Fruit fly (Drosophila melanogaster): ENCODE measurements around the gene CG14442.
A peak's percentile ranks its signal among the peaks of the same experiment; 100 is the strongest.

CG14442 gene

DNA sequence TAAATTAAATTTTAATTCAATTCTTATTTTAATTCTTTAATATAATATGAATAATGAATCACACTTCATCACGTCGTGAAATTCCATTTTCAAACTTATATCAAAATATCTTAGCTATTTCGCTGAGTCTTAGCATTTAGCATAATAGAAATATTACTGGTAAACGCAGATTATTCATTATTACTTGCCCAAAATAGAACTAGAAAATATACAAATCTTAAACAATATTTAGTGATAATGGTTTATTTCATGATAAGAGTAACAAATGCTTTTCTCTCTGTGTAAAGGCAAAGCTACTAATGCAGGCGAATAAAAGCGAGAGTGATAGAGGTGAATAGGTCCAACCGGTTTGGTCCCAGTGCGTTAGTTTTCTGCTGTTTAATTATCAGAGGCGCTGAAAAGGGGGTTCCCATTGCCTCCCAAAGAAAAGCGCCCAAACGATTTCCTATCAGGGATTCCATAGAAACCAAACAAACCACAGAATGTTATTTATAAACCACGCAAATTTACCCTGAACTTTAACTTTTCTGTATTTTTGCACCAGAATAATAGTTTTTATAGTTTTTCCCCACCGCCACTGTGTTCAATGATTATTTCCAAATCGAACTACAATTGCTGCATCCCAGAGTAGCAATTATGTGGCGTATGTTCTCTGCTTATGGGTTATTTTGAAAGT, 31.8 kb downstream of the CG14442 start:
- TF ChIP-seq noc (tag; optimal IDR thresholded peaks at IDR 0.05) = no peak

DNA sequence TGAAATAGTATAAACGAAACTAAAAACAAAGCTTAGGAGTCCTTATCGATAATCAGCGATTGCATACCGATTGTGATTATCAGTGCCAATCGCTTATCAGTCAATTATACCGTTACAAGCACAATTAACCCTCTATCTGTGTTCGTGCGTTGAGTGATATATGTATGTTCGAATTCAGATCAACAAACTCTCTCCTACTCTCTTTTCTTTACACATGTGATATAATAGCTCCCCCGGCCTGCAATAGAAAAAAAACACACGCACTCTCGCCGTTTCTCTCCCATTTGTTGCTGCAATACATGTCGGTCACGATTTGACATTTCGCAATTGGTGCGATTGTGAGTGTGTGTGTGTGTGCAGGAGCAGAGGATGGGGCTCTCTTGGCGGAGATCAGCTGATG, 32.4 kb downstream of the CG14442 start:
- no peak for TF ChIP-seq noc (tag; optimal IDR thresholded peaks at IDR 0.05)

DNA sequence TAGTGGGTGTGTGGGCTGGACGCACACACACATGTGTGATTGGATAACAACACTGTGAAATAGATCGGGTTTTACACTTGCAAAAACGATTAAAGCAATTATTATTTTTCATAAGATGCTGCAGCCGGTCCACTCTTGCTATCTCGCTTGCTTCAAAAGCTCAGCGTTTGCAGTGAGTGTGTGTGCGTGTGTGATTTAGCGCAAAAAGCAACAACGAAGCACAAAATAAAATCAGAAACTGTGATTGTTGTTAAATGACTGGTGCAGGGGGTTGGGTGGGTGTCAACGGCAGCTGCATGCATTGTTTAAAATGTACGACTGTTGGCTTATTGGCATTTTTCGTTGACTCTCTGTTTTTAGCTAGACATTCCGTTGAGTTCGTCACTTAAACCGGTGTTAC, 32.9 kb downstream of the CG14442 start:
- no peak for TF ChIP-seq noc (tag; optimal IDR thresholded peaks at IDR 0.05)

DNA sequence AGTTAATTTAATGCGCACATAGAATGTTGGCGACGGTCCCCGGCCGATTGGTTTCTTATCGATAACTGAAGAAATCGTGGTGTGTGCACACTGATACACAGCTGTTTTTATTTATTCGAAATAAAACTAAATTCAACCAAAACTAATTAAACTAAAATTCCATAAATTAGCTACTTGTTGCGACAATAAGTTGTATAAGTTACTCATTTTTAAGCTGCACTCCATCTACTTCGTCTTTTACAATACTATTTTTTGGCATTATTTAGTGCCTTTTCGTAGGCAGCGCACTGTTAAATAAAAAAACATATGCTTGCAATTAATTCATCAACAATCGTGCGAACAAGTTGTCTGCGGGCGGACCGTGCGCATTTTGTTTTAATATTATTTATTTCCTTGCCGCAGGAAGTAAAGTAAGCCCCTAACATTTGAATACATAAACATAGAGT, 33.4 kb downstream of the CG14442 start, which contains the start of the genes CG3224 and Ctr1A:
Gene CG3224, minus strand, starts transcription at position 71 of the 446 bp plus-strand sequence.
Gene Ctr1A, plus strand, starts transcription at position 256 of the 446 bp plus-strand sequence.
- peak; percentile 14 for TF ChIP-seq noc (tag; optimal IDR thresholded peaks at IDR 0.05)

DNA sequence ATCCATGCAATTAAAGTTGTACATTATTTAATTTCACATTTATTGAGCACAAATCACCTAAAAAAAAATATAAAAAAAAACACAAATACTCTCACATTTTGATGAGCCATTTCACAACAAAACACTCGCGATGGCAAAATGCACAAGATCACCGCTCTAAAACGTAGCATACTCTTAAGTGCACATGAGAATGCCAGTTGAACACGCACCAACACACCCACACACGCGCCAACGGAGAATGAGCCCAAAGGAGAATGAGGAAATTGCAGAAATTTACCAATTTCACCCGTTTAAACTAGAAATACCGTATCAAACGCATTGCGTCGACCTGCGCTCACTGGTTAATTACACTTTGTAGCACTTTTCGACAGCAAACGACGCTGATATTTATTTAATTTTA, 34.9 kb downstream of the CG14442 start:
- TF ChIP-seq noc (tag; optimal IDR thresholded peaks at IDR 0.05) = no peak

DNA sequence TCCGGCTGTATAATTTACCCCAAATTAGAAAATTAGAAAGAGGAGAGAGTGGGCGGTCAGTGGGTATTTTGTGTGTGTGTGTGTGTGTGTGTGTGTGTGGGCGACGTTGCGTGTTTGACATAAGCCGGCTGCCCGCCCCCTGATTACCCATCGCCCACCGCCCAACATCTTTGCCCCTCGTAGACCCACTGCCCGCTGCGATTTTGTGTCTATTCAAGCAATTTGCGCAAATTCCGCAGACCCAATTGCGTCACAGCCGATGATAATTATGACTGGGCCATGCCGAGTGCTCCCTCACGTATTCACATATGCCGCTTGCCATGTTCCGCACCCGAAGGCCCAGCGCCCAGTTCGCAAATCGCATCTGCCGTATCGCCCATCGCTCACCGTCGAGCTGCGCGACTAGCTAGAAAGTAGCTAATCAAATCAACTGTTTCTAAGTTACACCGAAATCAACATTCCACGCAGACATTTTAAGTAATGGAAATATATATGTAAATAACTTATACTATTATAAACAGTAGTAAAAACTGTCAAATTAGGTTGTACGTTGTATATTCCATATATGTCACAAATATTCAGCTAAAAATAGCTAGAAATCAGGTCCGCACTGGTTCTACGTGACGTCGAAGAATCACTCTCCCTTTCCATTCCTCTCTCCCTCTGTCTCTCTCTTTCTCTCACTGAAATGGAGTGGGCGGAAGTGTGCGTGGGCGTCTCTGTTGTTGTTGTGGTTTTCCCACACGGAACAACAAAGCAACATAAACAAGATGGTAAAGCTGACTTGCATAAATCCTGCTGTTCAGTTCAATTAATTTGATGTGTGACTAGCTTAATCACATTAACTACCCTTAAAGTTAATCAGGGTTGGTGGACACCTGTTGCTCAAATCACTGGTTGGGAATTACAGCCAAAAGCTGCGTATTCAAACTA, 37.9 kb downstream of the CG14442 start:
- TF ChIP-seq noc (tag; optimal IDR thresholded peaks at IDR 0.05) = peak; percentile 74

DNA sequence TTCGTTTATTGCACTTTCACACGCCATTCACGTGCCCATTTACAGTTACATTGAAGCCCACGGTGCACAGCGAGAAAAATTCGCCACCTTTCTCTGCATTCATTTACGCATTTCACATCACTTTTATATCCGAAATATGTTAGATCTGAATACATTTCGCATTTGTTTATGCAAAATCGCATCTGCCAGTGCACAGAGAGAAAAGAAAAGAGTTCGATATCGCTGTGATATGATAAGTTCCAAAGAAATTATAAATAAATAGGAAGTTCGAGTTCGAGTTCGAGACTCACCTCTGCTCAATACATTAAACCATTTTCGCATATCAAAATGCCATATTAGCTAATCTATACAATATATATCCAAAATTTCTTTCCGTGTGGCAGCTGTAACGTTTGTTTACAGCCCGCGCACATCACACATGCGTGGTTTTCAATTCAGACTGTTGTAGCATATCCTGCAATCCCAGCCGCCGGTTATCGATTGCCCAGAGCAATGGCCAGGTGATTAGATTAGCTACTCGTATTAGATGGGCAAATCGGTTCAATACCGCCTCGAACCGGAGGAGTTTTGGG, 38.7 kb downstream of the CG14442 start:
- peak; percentile 80 for TF ChIP-seq noc (tag; optimal IDR thresholded peaks at IDR 0.05)

DNA sequence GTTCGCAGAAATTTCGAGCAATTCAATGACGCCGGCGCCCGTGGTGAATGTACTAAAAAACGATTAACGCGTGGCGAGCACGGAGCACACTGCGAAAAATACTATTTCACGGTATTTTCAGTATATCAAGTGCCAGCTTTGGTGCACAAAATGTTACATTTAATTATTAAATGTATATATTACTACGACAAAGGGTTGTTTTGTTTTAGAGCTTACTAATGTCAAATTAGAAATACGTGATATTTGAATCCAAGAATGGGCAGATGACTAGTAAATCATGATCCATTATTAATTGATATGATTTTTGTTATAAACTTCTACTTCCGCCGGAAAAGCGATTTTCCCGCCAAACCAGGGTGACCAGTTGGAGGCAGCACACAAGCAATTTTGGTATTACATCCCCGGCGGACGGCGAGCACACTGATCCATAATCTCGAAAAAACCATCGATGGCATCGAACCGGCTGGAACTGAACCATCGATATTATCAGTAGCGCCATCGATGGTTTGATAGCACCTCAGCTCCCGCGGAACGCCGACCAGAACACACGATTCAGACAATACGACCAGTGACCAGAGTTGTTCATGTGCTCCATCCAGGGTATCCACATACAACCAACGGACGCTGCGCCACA, 40.5 kb downstream of the CG14442 start, which contains the start of the genes CG3226 and Cdc7:
Gene CG3226, minus strand, starts transcription at position 51 of the 634 bp plus-strand sequence.
Gene Cdc7, plus strand, starts transcription at position 344 of the 634 bp plus-strand sequence.
- TF ChIP-seq noc (tag; optimal IDR thresholded peaks at IDR 0.05) = peak; percentile 66

DNA sequence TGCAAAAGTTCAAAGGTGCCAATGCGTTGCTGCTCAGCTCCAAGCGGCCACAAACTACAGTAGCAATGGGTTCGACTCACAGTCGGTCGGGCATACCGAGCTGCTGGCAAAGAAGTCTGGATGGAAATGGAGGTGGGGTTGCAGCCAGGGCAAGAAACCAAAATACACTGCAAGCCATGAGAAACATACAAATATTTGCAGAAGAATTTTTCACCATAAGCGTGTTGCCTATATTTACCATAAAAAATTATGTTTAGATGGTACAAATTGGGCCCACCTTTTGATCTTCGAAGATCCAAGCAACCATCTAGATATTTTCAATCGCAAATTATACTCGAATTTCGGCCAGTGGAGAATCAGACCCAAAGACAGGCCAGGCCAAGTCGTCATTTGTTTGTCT, 48.0 kb downstream of the CG14442 start:
- no peak for TF ChIP-seq noc (tag; optimal IDR thresholded peaks at IDR 0.05)

DNA sequence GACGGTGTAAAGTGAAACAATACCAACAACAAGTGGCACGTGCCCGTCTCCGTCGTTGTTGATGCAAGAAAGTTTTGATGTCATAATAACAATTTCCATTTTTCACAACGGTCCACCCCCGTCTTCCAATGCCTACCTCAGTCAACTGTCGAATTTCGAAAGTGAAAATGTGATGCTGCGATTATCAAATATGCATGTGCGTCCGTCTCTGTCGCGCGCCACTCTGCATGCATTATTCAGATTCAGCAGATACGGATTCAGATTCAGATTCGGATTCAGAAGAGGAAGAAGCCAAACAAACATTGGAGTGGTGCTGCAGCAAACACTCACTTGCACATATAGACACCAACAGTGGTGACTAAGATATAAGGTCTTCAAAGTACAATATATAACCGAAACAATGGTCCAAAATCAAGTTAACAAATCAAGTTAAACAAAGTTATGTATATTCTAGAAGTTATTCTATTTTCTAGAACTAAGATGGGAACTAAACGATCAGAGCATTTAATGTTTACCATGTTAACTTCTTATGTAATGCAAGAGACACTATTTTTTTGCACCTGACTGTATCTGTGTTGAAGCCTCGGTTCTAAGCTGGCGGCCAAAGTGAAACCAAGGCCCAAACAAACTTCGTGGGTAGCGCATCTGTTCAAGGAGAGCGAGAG, 52.1 kb downstream of the CG14442 start:
- TF ChIP-seq noc (tag; optimal IDR thresholded peaks at IDR 0.05) = no peak

DNA sequence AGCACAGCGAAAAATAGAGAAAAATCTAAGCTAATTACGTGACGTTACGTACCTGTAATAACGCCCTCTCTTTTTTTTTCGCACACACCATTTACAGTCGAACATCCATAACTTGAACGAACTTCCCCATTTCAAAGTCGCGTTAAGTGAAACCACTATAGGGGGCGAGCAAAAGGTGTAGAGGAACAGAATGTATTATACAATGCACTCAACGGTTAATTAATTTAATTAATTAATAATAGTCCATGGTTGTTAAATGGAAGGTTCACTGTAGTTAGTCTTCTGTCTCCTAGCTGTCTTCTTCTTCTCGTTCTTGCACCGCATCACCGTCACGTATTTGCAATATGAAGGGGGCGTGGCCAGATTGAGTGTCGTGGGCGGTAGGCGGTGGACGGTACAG, 53.2 kb downstream of the CG14442 start:
- TF ChIP-seq noc (tag; optimal IDR thresholded peaks at IDR 0.05) = no peak
